Fruit fly (Drosophila melanogaster): Measurements from ENCODE around the gene CG13771.

The CG13771 gene

dm6 chr2L:6663562-6664051, at the start of gene CG13771, which contains the start of the genes CG34310 and cup:
TSS of gene CG13771 (minus strand) at chr2L:6663612.
TSS of gene CG34310 (plus strand) at chr2L:6663664.
TSS of gene cup (plus strand) at chr2L:6663664.
- TF ChIP-seq psq (GFP tag; optimal IDR thresholded peaks at IDR 0.05) (peak; percentile 41), tai (GFP tag; optimal IDR thresholded peaks at IDR 0.05) (no peak), Rel (GFP tag; optimal IDR thresholded peaks at IDR 0.05) (no peak), Rel (tag; optimal IDR thresholded peaks at IDR 0.05) (no peak), OdsH (GFP tag; optimal IDR thresholded peaks at IDR 0.05) (no peak), dl (GFP tag; optimal IDR thresholded peaks at IDR 0.05; ENCODE audit: insufficient read depth in 1 of 2, partially characterized antibody in 2 of 2) (no peak), woc (GFP tag; optimal IDR thresholded peaks at IDR 0.05) (no peak), CrebA (GFP tag; optimal IDR thresholded peaks at IDR 0.05; ENCODE audit: borderline replicate concordance) (no peak)

- TF ChIP-seq h (GFP tag; optimal IDR thresholded peaks at IDR 0.05) (no peak), psq (GFP tag; optimal IDR thresholded peaks at IDR 0.05) (peak; percentile 8), Hr78 (GFP tag; optimal IDR thresholded peaks at IDR 0.05) (no peak), woc (GFP tag; optimal IDR thresholded peaks at IDR 0.05) (no peak), dmrt93B (GFP tag; optimal IDR thresholded peaks at IDR 0.05) (no peak)
Measured at dm6 chr2L:6708997-6709662, 45.7 kb upstream of the CG13771 start, which contains the start of gene Tsp. TSS of gene Tsp (minus strand) at chr2L:6709086.

dm6 chr2L:6706368-6706919, 43.0 kb upstream of the CG13771 start:
- TF ChIP-seq N (GFP tag; optimal IDR thresholded peaks at IDR 0.05) (no peak), ey (GFP tag; optimal IDR thresholded peaks at IDR 0.05) (no peak), Abd-B (GFP tag; optimal IDR thresholded peaks at IDR 0.05) (no peak)

dm6 chr2L:6705081-6705480, 41.7 kb upstream of the CG13771 start:
- TF ChIP-seq sv (GFP tag; optimal IDR thresholded peaks at IDR 0.05) = no peak
- no peak for TF ChIP-seq psq (GFP tag; optimal IDR thresholded peaks at IDR 0.05)
- no peak for TF ChIP-seq dmrt93B (GFP tag; optimal IDR thresholded peaks at IDR 0.05)
- no peak for TF ChIP-seq N (GFP tag; optimal IDR thresholded peaks at IDR 0.05)
- no peak for TF ChIP-seq sage (GFP tag; optimal IDR thresholded peaks at IDR 0.05)
- TF ChIP-seq dsf (GFP tag; optimal IDR thresholded peaks at IDR 0.05; ENCODE audit: borderline replicate concordance) = no peak
- TF ChIP-seq HLH106 (tag; optimal IDR thresholded peaks at IDR 0.05) = no peak
- no peak for TF ChIP-seq usp (GFP tag; optimal IDR thresholded peaks at IDR 0.05)
- no peak for TF ChIP-seq h (GFP tag; optimal IDR thresholded peaks at IDR 0.05)
- no peak for TF ChIP-seq Dif (GFP tag; optimal IDR thresholded peaks at IDR 0.05; ENCODE audit: partially characterized antibody)
- TF ChIP-seq GATAd (GFP tag; optimal IDR thresholded peaks at IDR 0.05) = no peak
- TF ChIP-seq Vsx2 (GFP tag; optimal IDR thresholded peaks at IDR 0.05; ENCODE audit: partially characterized antibody) = no peak
- no peak for TF ChIP-seq Myc (optimal IDR thresholded peaks at IDR 0.05)
- TF ChIP-seq Abd-B (GFP tag; optimal IDR thresholded peaks at IDR 0.05) = no peak
- TF ChIP-seq fru (GFP tag; optimal IDR thresholded peaks at IDR 0.05) = no peak
- no peak for TF ChIP-seq tai (GFP tag; optimal IDR thresholded peaks at IDR 0.05)
- TF ChIP-seq Dfd (GFP tag; optimal IDR thresholded peaks at IDR 0.05) = no peak

- TF ChIP-seq h (GFP tag; optimal IDR thresholded peaks at IDR 0.05) (peak; percentile 5), Dfd (GFP tag; optimal IDR thresholded peaks at IDR 0.05) (no peak), fru (GFP tag; optimal IDR thresholded peaks at IDR 0.05) (peak; percentile 16), Sp1 (GFP tag; optimal IDR thresholded peaks at IDR 0.05) (no peak), Abd-B (GFP tag; optimal IDR thresholded peaks at IDR 0.05) (no peak), pan (optimal IDR thresholded peaks at IDR 0.05) (no peak), Rel (GFP tag; optimal IDR thresholded peaks at IDR 0.05) (no peak), Rel (tag; optimal IDR thresholded peaks at IDR 0.05) (no peak), dsf (GFP tag; optimal IDR thresholded peaks at IDR 0.05; ENCODE audit: borderline replicate concordance) (no peak), Hr83 (GFP tag; optimal IDR thresholded peaks at IDR 0.05; ENCODE audit: poor library complexity, severe bottlenecking) (no peak), OdsH (GFP tag; optimal IDR thresholded peaks at IDR 0.05) (no peak), foxo (GFP tag; optimal IDR thresholded peaks at IDR 0.05) (peak in 1 of 2 experiments; percentile 5), GATAd (GFP tag; optimal IDR thresholded peaks at IDR 0.05) (no peak)
Measured at dm6 chr2L:6701409-6702199, 38.2 kb upstream of the CG13771 start.

All from whole organism, wandering third instar larva.